Fruit fly (Drosophila melanogaster) whole organism, embryonic: Measurements from ENCODE around the gene CG14270.

Experiments used
- Atf-2 ChIP-seq: fragments of 200-800 bp; sonication (Bioruptor generic); optimal IDR thresholded peaks from 2 replicates; lab custom pipeline; 2016; ENCODE audit warnings: missing biosample characterization, missing genetic modification characterization
- BtbVII ChIP-seq: fragments of 200-800 bp; sonication (Bioruptor generic); optimal IDR thresholded peaks from 3 replicates; lab custom pipeline; 2017; ENCODE audit warnings: missing biosample characterization, mild to moderate bottlenecking, missing genetic modification characterization
- CG10543 ChIP-seq: fragments of 200-800 bp; sonication (Bioruptor generic); optimal IDR thresholded peaks from 3 replicates; lab custom pipeline; 2017; ENCODE audit warnings: missing biosample characterization, mild to moderate bottlenecking, missing genetic modification characterization, moderate library complexity
- CG12104 ChIP-seq: fragments of 200-800 bp; sonication (Bioruptor generic); optimal IDR thresholded peaks from 3 replicates; lab custom pipeline; 2016; ENCODE audit warnings: missing biosample characterization, missing genetic modification characterization
- CG12155 ChIP-seq: fragments of 200-800 bp; sonication (Bioruptor generic); optimal IDR thresholded peaks from 3 replicates; lab custom pipeline; 2016; ENCODE audit warnings: missing biosample characterization, missing genetic modification characterization
- CG12744 ChIP-seq: fragments of 200-800 bp; sonication (Bioruptor generic); optimal IDR thresholded peaks from 2 replicates; lab custom pipeline; 2016; ENCODE audit warnings: missing biosample characterization, missing genetic modification characterization
- CG12769 ChIP-seq: fragments of 200-800 bp; sonication (Bioruptor generic); optimal IDR thresholded peaks from 2 replicates; lab custom pipeline; 2019; ENCODE audit warnings: missing biosample characterization, mild to moderate bottlenecking, missing genetic modification characterization, moderate library complexity
- CG13424 ChIP-seq: fragments of 200-800 bp; sonication (Bioruptor generic); optimal IDR thresholded peaks from 2 replicates; lab custom pipeline; 2019; ENCODE audit warnings: missing biosample characterization, mild to moderate bottlenecking, missing genetic modification characterization, moderate library complexity
- CG18619 ChIP-seq: fragments of 200-800 bp; sonication (Bioruptor generic); optimal IDR thresholded peaks from 3 replicates; lab custom pipeline; 2017; ENCODE audit warnings: missing biosample characterization, mild to moderate bottlenecking, missing genetic modification characterization
- CG2678 ChIP-seq: fragments of 200-800 bp; sonication (Bioruptor generic); optimal IDR thresholded peaks from 3 replicates; lab custom pipeline; 2019; ENCODE audit warnings: missing biosample characterization, mild to moderate bottlenecking, missing genetic modification characterization, moderate library complexity
- CG3847 ChIP-seq: fragments of 200-800 bp; sonication (Bioruptor generic); IDR thresholded peaks from 2 replicates; pipeline ENCODE4 v1.3.6; 2022; ENCODE audit warnings: missing biosample characterization, missing genetic modification characterization
- CG4617 ChIP-seq: fragments of 200-800 bp; sonication (Bioruptor generic); optimal IDR thresholded peaks from 3 replicates; lab custom pipeline; 2016; ENCODE audit warnings: missing biosample characterization, missing genetic modification characterization, borderline replicate concordance
- CG6175 ChIP-seq: fragments of 200-800 bp; sonication (Bioruptor generic); IDR thresholded peaks from 3 replicates; pipeline ENCODE4 v1.3.6; 2022; ENCODE audit warnings: missing biosample characterization, missing genetic modification characterization
- CG6791 ChIP-seq: fragments of 200-800 bp; sonication (Bioruptor generic); IDR thresholded peaks from 3 replicates; pipeline ENCODE4 v1.3.6; 2022; ENCODE audit warnings: missing biosample characterization, missing genetic modification characterization; ENCODE audit not compliant: partially characterized antibody
- CG7271 ChIP-seq: fragments of 200-800 bp; sonication (Bioruptor generic); optimal IDR thresholded peaks from 2 replicates; lab custom pipeline; 2018; ENCODE audit warnings: missing biosample characterization, mild to moderate bottlenecking, missing genetic modification characterization, moderate library complexity
- CG7839 ChIP-seq: fragments of 200-800 bp; sonication (Bioruptor generic); optimal IDR thresholded peaks from 3 replicates; lab custom pipeline; 2018; ENCODE audit warnings: missing biosample characterization, mild to moderate bottlenecking, missing genetic modification characterization, moderate library complexity
- CG8089 ChIP-seq: fragments of 200-800 bp; sonication (Bioruptor generic); optimal IDR thresholded peaks from 3 replicates; lab custom pipeline; 2016; ENCODE audit warnings: missing biosample characterization, missing genetic modification characterization
- CG8281 ChIP-seq: fragments of 200-800 bp; sonication (Bioruptor generic); optimal IDR thresholded peaks from 2 replicates; lab custom pipeline; 2018; ENCODE audit warnings: missing biosample characterization, mild to moderate bottlenecking, missing genetic modification characterization, moderate library complexity
- CoRest ChIP-seq: fragments of 200-800 bp; sonication (Bioruptor generic); optimal IDR thresholded peaks from 3 replicates; lab custom pipeline; 2018; ENCODE audit warnings: missing biosample characterization, mild to moderate bottlenecking, missing genetic modification characterization, moderate library complexity
- Deaf1 ChIP-seq: fragments of 200-800 bp; optimal IDR thresholded peaks from 3 replicates; lab custom pipeline; 2019; ENCODE audit warnings: missing biosample characterization, mild to moderate bottlenecking, missing genetic modification characterization, moderate library complexity
- Drgx ChIP-seq: fragments of 200-800 bp; sonication (Bioruptor generic); IDR thresholded peaks from 2 replicates; pipeline ENCODE4 v1.3.6; 2022; ENCODE audit warnings: missing biosample characterization, missing genetic modification characterization
- Ets65A ChIP-seq: fragments of 200-800 bp; sonication (Bioruptor generic); peaks from one replicate; lab custom pipeline; 2016; ENCODE audit warnings: missing biosample characterization, missing genetic modification characterization
- Gsc ChIP-seq: fragments of 200-800 bp; sonication (Bioruptor generic); IDR thresholded peaks from 2 replicates; pipeline ENCODE4 v1.3.6; 2022; ENCODE audit warnings: missing biosample characterization, missing genetic modification characterization
- HmgD ChIP-seq: fragments of 200-800 bp; sonication (Bioruptor generic); optimal IDR thresholded peaks from 3 replicates; lab custom pipeline; 2016; ENCODE audit warnings: missing biosample characterization, missing genetic modification characterization
- HmgZ ChIP-seq: fragments of 200-800 bp; sonication (Bioruptor generic); optimal IDR thresholded peaks from 2 replicates; lab custom pipeline; 2018; ENCODE audit warnings: missing biosample characterization, mild to moderate bottlenecking, missing genetic modification characterization
- MTF-1 ChIP-seq: fragments of 200-800 bp; sonication (Bioruptor generic); optimal IDR thresholded peaks from 2 replicates; lab custom pipeline; 2018; ENCODE audit warnings: missing biosample characterization, mild to moderate bottlenecking, missing genetic modification characterization, borderline replicate concordance
- Med ChIP-seq: fragments of 200-800 bp; sonication (Bioruptor generic); peaks from one replicate; lab custom pipeline; 2016; ENCODE audit warnings: missing biosample characterization, missing genetic modification characterization, mild to moderate bottlenecking, inconsistent platforms, moderate library complexity
- Nf-YA ChIP-seq: fragments of 200-800 bp; sonication (Bioruptor generic); IDR thresholded peaks from 2 replicates; pipeline ENCODE4 v1.3.6; 2022; ENCODE audit warnings: missing biosample characterization, missing genetic modification characterization
- Nf-YB ChIP-seq: fragments of 200-800 bp; sonication (Bioruptor generic); optimal IDR thresholded peaks from 3 replicates; lab custom pipeline; 2019; ENCODE audit warnings: missing biosample characterization, mild to moderate bottlenecking, missing genetic modification characterization, moderate library complexity
- Pdp1 ChIP-seq, 2 experiments: fragments of 200-800 bp; sonication (Bioruptor generic); optimal IDR thresholded peaks; 3 replicates each; lab custom pipeline; 2016; ENCODE audit warnings: missing biosample characterization in 2 of 2, missing genetic modification characterization in 2 of 2, mild to moderate bottlenecking in 1 of 2, moderate library complexity in 1 of 2
- aop ChIP-seq: fragments of 200-800 bp; sonication (Bioruptor generic); IDR thresholded peaks from 2 replicates; pipeline ENCODE4 v1.3.6; 2022; ENCODE audit warnings: missing biosample characterization, missing genetic modification characterization
- dan ChIP-seq: fragments of 200-800 bp; sonication (Bioruptor generic); IDR thresholded peaks from 2 replicates; pipeline ENCODE4 v1.3.6; 2022; ENCODE audit warnings: missing biosample characterization, missing genetic modification characterization
- dmrt99B ChIP-seq: fragments of 200-800 bp; sonication (Bioruptor generic); optimal IDR thresholded peaks from 2 replicates; lab custom pipeline; 2018; ENCODE audit warnings: missing biosample characterization, mild to moderate bottlenecking, missing genetic modification characterization, moderate library complexity
- gem ChIP-seq: fragments of 200-800 bp; sonication (Bioruptor generic); optimal IDR thresholded peaks from 2 replicates; lab custom pipeline; 2019; ENCODE audit warnings: missing biosample characterization, mild to moderate bottlenecking, missing genetic modification characterization, moderate library complexity
- gsb ChIP-seq: fragments of 200-800 bp; sonication (Bioruptor generic); IDR thresholded peaks from 2 replicates; pipeline ENCODE4 v1.3.6; 2022; ENCODE audit warnings: missing biosample characterization, missing genetic modification characterization
- hkb ChIP-seq, 2 experiments: fragments of 200-800 bp in 1 of 2; fragments of >200 bp in 1 of 2; sonication (Bioruptor generic) in 1 of 2; IDR thresholded peaks in 1 of 2; optimal IDR thresholded peaks in 1 of 2; 2 replicates each; pipeline versions ENCODE4 v1.3.6 to Lab custom; 2017 to 2022; ENCODE audit warnings: missing biosample characterization in 1 of 2, missing genetic modification characterization in 1 of 2
- lab ChIP-seq: fragments of 200-800 bp; sonication (Bioruptor generic); optimal IDR thresholded peaks from 3 replicates; lab custom pipeline; 2017; ENCODE audit warnings: missing biosample characterization, missing genetic modification characterization, mild to moderate bottlenecking, moderate library complexity, missing genetic modification reagents
- lilli ChIP-seq: fragments of 200-800 bp; sonication (Bioruptor generic); optimal IDR thresholded peaks from 3 replicates; lab custom pipeline; 2016; ENCODE audit warnings: missing biosample characterization, missing genetic modification characterization
- mam ChIP-seq: fragments of 200-800 bp; sonication (Bioruptor generic); optimal IDR thresholded peaks from 3 replicates; lab custom pipeline; 2016; ENCODE audit warnings: missing biosample characterization, missing genetic modification characterization
- nom ChIP-seq: fragments of 200-800 bp; sonication (Bioruptor generic); optimal IDR thresholded peaks from 2 replicates; lab custom pipeline; 2017; ENCODE audit warnings: missing biosample characterization, missing genetic modification characterization, mild to moderate bottlenecking, moderate library complexity, missing genetic modification reagents
- prd ChIP-seq, 3 experiments: fragments of >200 bp in 2 of 3; fragments of 200-800 bp in 1 of 3; sonication (Bioruptor generic) in 1 of 3; optimal IDR thresholded peaks in 2 of 3; IDR thresholded peaks in 1 of 3; 2 replicates in 2 of 3; 3 replicates in 1 of 3; pipeline versions ENCODE4 v1.3.6 to Lab custom; 2017 to 2022; ENCODE audit warnings: missing biosample characterization in 1 of 3, missing genetic modification characterization in 1 of 3
- row ChIP-seq: fragments of 200-800 bp; sonication (Bioruptor generic); IDR thresholded peaks from 3 replicates; pipeline ENCODE4 v1.3.6; 2022; ENCODE audit warnings: missing biosample characterization, missing genetic modification characterization
- seq ChIP-seq: fragments of 200-800 bp; sonication (Bioruptor generic); IDR thresholded peaks from 2 replicates; pipeline ENCODE4 v1.3.6; 2022; ENCODE audit warnings: missing biosample characterization, missing genetic modification characterization
- ssp ChIP-seq: fragments of 200-800 bp; sonication (Bioruptor generic); IDR thresholded peaks from 2 replicates; pipeline ENCODE4 v1.3.6; 2022; ENCODE audit warnings: missing biosample characterization, missing genetic modification characterization
- tup ChIP-seq: fragments of 200-800 bp; sonication (Bioruptor generic); optimal IDR thresholded peaks from 2 replicates; lab custom pipeline; 2016; ENCODE audit warnings: missing biosample characterization, mild to moderate bottlenecking, missing genetic modification characterization, moderate library complexity
- tx ChIP-seq: fragments of 200-800 bp; sonication (Bioruptor generic); optimal IDR thresholded peaks from 2 replicates; lab custom pipeline; 2016; ENCODE audit warnings: missing biosample characterization, missing genetic modification characterization
- yki ChIP-seq: fragments of >200 bp; optimal IDR thresholded peaks from 3 replicates; lab custom pipeline; 2018

Gene CG14270

dm6 chrX:3437493-3437892, 47.7 kb downstream of the CG14270 start (continued):
- no peak for TF ChIP-seq ssp
- peak; percentile 14 for TF ChIP-seq lab (GFP tag; lab: Kevin White, UChicago)
- peak; percentile 36 for TF ChIP-seq BtbVII (GFP tag; lab: Kevin White, UChicago)
- TF ChIP-seq gem, result peak; percentile 28
- TF ChIP-seq Nf-YB (GFP tag; lab: Kevin White, UChicago), result no peak
- no peak for TF ChIP-seq Deaf1 (tag; lab: Kevin White, UChicago)
- peak; percentile 14 for TF ChIP-seq CG13424
- TF ChIP-seq hkb (optimal IDR thresholded peaks at IDR 0.05; lab: Kevin White, UChicago), result no peak
- peak; percentile 58; the same call in 1 of the 2 replicates for TF ChIP-seq hkb (GFP tag; IDR thresholded peaks at IDR 0.05; lab: Robert Waterston, UW)
- no peak for TF ChIP-seq CG6791 (GFP tag; lab: Robert Waterston, UW)
- TF ChIP-seq CG8089 (GFP tag; lab: Kevin White, UChicago), result no peak
- TF ChIP-seq tx (GFP tag; lab: Kevin White, UChicago), result no peak
- no peak for TF ChIP-seq prd (optimal IDR thresholded peaks at IDR 0.05; lab: Kevin White, UChicago)
- no peak for TF ChIP-seq prd (GFP tag; IDR thresholded peaks at IDR 0.05; lab: Robert Waterston, UW)
- peak in 1 of 2 experiments; percentile 61 for TF ChIP-seq Pdp1 (GFP tag; optimal IDR thresholded peaks at IDR 0.05; lab: Kevin White, UChicago)
- TF ChIP-seq tup (GFP tag; lab: Kevin White, UChicago), result no peak
- no peak for TF ChIP-seq dmrt99B
- TF ChIP-seq Atf-2 (GFP tag; lab: Kevin White, UChicago), result no peak
- no peak for TF ChIP-seq CG12769 (tag; lab: Kevin White, UChicago)
- TF ChIP-seq HmgD (GFP tag; lab: Kevin White, UChicago), result no peak
- TF ChIP-seq CG3847 (GFP tag; lab: Robert Waterston, UW), result no peak
- no peak for TF ChIP-seq CG18619 (GFP tag; lab: Kevin White, UChicago)
- no peak for TF ChIP-seq gsb (GFP tag; lab: Robert Waterston, UW)
- no peak for TF ChIP-seq aop
- TF ChIP-seq row (GFP tag; lab: Robert Waterston, UW), result peak; percentile 55
- TF ChIP-seq dan, result no peak
- no peak for TF ChIP-seq CG8281 (tag; lab: Kevin White, UChicago)
- TF ChIP-seq CoRest (tag; lab: Kevin White, UChicago), result no peak
- no peak for TF ChIP-seq Nf-YA (GFP tag; lab: Robert Waterston, UW)
- TF ChIP-seq HmgZ, result no peak
- TF ChIP-seq CG7839 (tag; lab: Kevin White, UChicago), result peak; percentile 14
- TF ChIP-seq Gsc (GFP tag; lab: Robert Waterston, UW), result no peak
- TF ChIP-seq CG7271 (tag; lab: Kevin White, UChicago), result no peak
- no peak for TF ChIP-seq CG12155
- TF ChIP-seq seq (GFP tag; lab: Robert Waterston, UW), result no peak
- TF ChIP-seq lilli (GFP tag; lab: Kevin White, UChicago), result peak; percentile 3
- TF ChIP-seq CG6175, result no peak
- TF ChIP-seq CG4617 (GFP tag; lab: Kevin White, UChicago), result no peak
- TF ChIP-seq CG2678, result peak; percentile 41

DNA sequence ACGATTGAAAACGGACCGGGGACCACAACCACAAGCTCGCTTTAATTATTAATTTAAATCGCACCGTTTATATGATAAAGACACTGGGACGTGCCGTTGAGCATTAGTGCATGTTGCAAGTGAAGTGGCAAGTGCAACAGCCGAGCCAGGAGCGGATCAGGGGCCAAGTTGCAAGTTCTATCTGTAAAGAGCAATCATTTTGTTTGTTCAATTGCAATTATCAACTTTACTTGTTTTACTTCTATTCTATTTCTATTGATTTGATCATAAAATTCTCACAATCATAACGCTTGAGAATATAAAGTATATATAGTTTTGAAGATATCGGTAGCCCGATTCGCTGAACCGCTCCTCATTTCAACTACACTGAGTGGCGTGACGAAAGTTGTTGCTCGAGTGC, 49.0 kb downstream of the CG14270 start:
- TF ChIP-seq CG12104 (GFP tag; lab: Kevin White, UChicago), result no peak
- no peak for TF ChIP-seq CG13424
- TF ChIP-seq Drgx, result peak; percentile 64
- no peak for TF ChIP-seq CG12744 (GFP tag; lab: Kevin White, UChicago)
- TF ChIP-seq CG10543 (GFP tag; lab: Kevin White, UChicago), result no peak
- TF ChIP-seq Ets65A (GFP tag; lab: Kevin White, UChicago), result peak; percentile 73
- peak; percentile 47 for TF ChIP-seq nom (GFP tag; lab: Kevin White, UChicago)
- TF ChIP-seq yki (lab: Kevin White, UChicago), result no peak
- TF ChIP-seq mam (GFP tag; lab: Kevin White, UChicago), result no peak
- TF ChIP-seq MTF-1 (GFP tag; lab: Kevin White, UChicago), result no peak
- TF ChIP-seq Med (GFP tag; lab: Kevin White, UChicago), result peak; percentile 17
